Worm (Caenorhabditis elegans) whole organism, late embryonic: ENCODE data around the gene sru-24.

Experiments
- C08G9.2 ChIP-seq: sonication (generic microtip); optimal IDR thresholded peaks from 2 replicates; lab custom pipeline; 2016; ENCODE audit warnings: mild to moderate bottlenecking, missing genetic modification characterization, moderate library complexity, missing compliant biosample characterization
- C38D4.7 ChIP-seq: fragments of 200-800 bp; sonication (Bioruptor generic); optimal IDR thresholded peaks from 2 replicates; lab custom pipeline; 2018; ENCODE audit warnings: mild to moderate bottlenecking, missing genetic modification characterization, moderate library complexity, missing compliant biosample characterization
- F13H6.1 ChIP-seq: sonication (generic microtip); optimal IDR thresholded peaks from 2 replicates; lab custom pipeline; 2016; ENCODE audit warnings: missing genetic modification characterization, missing compliant biosample characterization
- K02D7.2 ChIP-seq: sonication (generic microtip); optimal IDR thresholded peaks from 2 replicates; lab custom pipeline; 2017; ENCODE audit warnings: mild to moderate bottlenecking, missing genetic modification characterization, missing compliant biosample characterization
- K09A11.1 ChIP-seq: sonication (generic microtip); optimal IDR thresholded peaks from 2 replicates; lab custom pipeline; 2017; ENCODE audit warnings: antibody characterized with exemption, mild to moderate bottlenecking, missing genetic modification characterization, missing compliant biosample characterization; ENCODE audit not compliant: insufficient read depth
- T23F11.4 ChIP-seq: fragments of 200-800 bp; sonication (Bioruptor generic); optimal IDR thresholded peaks from 2 replicates; lab custom pipeline; 2018; ENCODE audit warnings: mild to moderate bottlenecking, missing genetic modification characterization, missing compliant biosample characterization
- Y22D7AL.16 ChIP-seq: sonication (generic microtip); optimal IDR thresholded peaks from 2 replicates; lab custom pipeline; 2016; ENCODE audit warnings: missing genetic modification characterization, missing compliant biosample characterization
- ama-1 ChIP-seq: fragments of 150-350 bp; optimal IDR thresholded peaks from 2 replicates; lab custom pipeline; 2014
- ceh-2 ChIP-seq: sonication (generic microtip); optimal IDR thresholded peaks from 2 replicates; lab custom pipeline; 2016; ENCODE audit warnings: missing genotype, missing genetic modification characterization, missing compliant biosample characterization
- ceh-24 ChIP-seq: sonication (generic microtip); optimal IDR thresholded peaks from 2 replicates; lab custom pipeline; 2016; ENCODE audit warnings: mild to moderate bottlenecking, missing genetic modification characterization, missing compliant biosample characterization
- ceh-30 ChIP-seq: fragments of 150-350 bp; optimal IDR thresholded peaks from 2 replicates; lab custom pipeline; 2014; ENCODE audit warnings: missing biosample characterization, missing genetic modification characterization
- ceh-31 ChIP-seq: sonication (generic microtip); optimal IDR thresholded peaks from 2 replicates; lab custom pipeline; 2016; ENCODE audit warnings: missing genetic modification characterization, missing compliant biosample characterization
- ceh-6 ChIP-seq: fragments of 200-800 bp; sonication (Bioruptor generic); optimal IDR thresholded peaks from 2 replicates; lab custom pipeline; 2018; ENCODE audit warnings: mild to moderate bottlenecking, missing genetic modification characterization, missing compliant biosample characterization
- ceh-9 ChIP-seq: sonication (generic microtip); optimal IDR thresholded peaks from 2 replicates; lab custom pipeline; 2016; ENCODE audit warnings: mild to moderate bottlenecking, missing genetic modification characterization, inconsistent platforms, missing compliant biosample characterization
- che-1 ChIP-seq: sonication (generic microtip); optimal IDR thresholded peaks from 2 replicates; lab custom pipeline; 2016; ENCODE audit warnings: mild to moderate bottlenecking, missing genetic modification characterization, missing compliant biosample characterization
- dve-1 ChIP-seq: sonication (generic microtip); optimal IDR thresholded peaks from 2 replicates; lab custom pipeline; 2017; ENCODE audit warnings: antibody characterized with exemption, mild to moderate bottlenecking, missing genetic modification characterization, missing compliant biosample characterization
- elt-4 ChIP-seq: sonication (generic microtip); optimal IDR thresholded peaks from 2 replicates; lab custom pipeline; 2016; ENCODE audit warnings: missing genetic modification characterization, missing compliant biosample characterization
- fkh-10 ChIP-seq: fragments of 150-350 bp; optimal IDR thresholded peaks from 2 replicates; lab custom pipeline; 2014; ENCODE audit warnings: missing biosample characterization, missing genetic modification reagents, missing genetic modification characterization
- hlh-13 ChIP-seq: fragments of 200-800 bp; sonication (Bioruptor generic); optimal IDR thresholded peaks from 2 replicates; lab custom pipeline; 2018; ENCODE audit warnings: mild to moderate bottlenecking, missing genetic modification characterization, missing compliant biosample characterization
- hlh-30 ChIP-seq: sonication (generic microtip); optimal IDR thresholded peaks from 2 replicates; lab custom pipeline; 2017; ENCODE audit warnings: antibody characterized with exemption, missing genetic modification characterization, missing compliant biosample characterization; ENCODE audit not compliant: insufficient read depth
- lin-11 ChIP-seq: fragments of 200-800 bp; sonication (Bioruptor generic); optimal IDR thresholded peaks from 2 replicates; lab custom pipeline; 2018; ENCODE audit warnings: mild to moderate bottlenecking, missing genetic modification characterization, missing compliant biosample characterization
- madf-2 ChIP-seq: sonication (generic microtip); optimal IDR thresholded peaks from 2 replicates; lab custom pipeline; 2017; ENCODE audit warnings: missing genetic modification characterization, missing compliant biosample characterization
- npax-4 ChIP-seq: sonication (generic microtip); optimal IDR thresholded peaks from 2 replicates; lab custom pipeline; 2016; ENCODE audit warnings: missing genetic modification characterization, missing compliant biosample characterization
- pha-2 ChIP-seq: sonication (generic microtip); optimal IDR thresholded peaks from 2 replicates; lab custom pipeline; 2017; ENCODE audit warnings: mild to moderate bottlenecking, missing genetic modification characterization, missing compliant biosample characterization
- pha-4 ChIP-seq: fragments of 150-350 bp; optimal IDR thresholded peaks from 2 replicates; lab custom pipeline; 2018; ENCODE audit warnings: missing biosample characterization, missing genetic modification reagents, missing genetic modification characterization
- pros-1 ChIP-seq: fragments of 150-350 bp; optimal IDR thresholded peaks from 2 replicates; lab custom pipeline; 2014; ENCODE audit warnings: missing biosample characterization, missing genetic modification reagents, missing genetic modification characterization
- ref-2 ChIP-seq: sonication (generic microtip); optimal IDR thresholded peaks from 2 replicates; lab custom pipeline; 2016; ENCODE audit warnings: missing genetic modification characterization, missing compliant biosample characterization
- sdc-2 ChIP-seq: sonication (generic microtip); optimal IDR thresholded peaks from 2 replicates; lab custom pipeline; 2016; ENCODE audit warnings: missing genotype, missing genetic modification characterization, missing compliant biosample characterization
- sox-2 ChIP-seq: fragments of 200-800 bp; sonication (Bioruptor generic); IDR thresholded peaks from 2 replicates; pipeline ENCODE4 v1.3.6; 2022; ENCODE audit warnings: missing genetic modification reagents, missing genetic modification characterization, missing compliant biosample characterization
- syd-9 ChIP-seq: sonication (generic microtip); optimal IDR thresholded peaks from 2 replicates; lab custom pipeline; 2016; ENCODE audit warnings: mild to moderate bottlenecking, missing genetic modification characterization, moderate library complexity, missing compliant biosample characterization
- tbx-2 ChIP-seq: sonication (generic microtip); optimal IDR thresholded peaks from 2 replicates; lab custom pipeline; 2016; ENCODE audit warnings: missing genetic modification characterization, missing compliant biosample characterization
- tbx-7 ChIP-seq: sonication (generic microtip); optimal IDR thresholded peaks from 2 replicates; lab custom pipeline; 2016; ENCODE audit warnings: missing genotype, missing genetic modification characterization, missing compliant biosample characterization
- unc-3 ChIP-seq, 2 experiments: fragments of 200-800 bp in 1 of 2; sonication (Bioruptor generic) in 1 of 2; sonication (generic microtip) in 1 of 2; conservative IDR thresholded peaks in 1 of 2; optimal IDR thresholded peaks in 1 of 2; 2 replicates each; pipeline versions ENCODE4 v1.3.6 to Lab custom; 2016 to 2022; ENCODE audit warnings: missing compliant biosample characterization in 2 of 2, missing genetic modification characterization in 2 of 2, missing genetic modification reagents in 1 of 2
- unc-42 ChIP-seq: sonication (generic microtip); optimal IDR thresholded peaks from 2 replicates; lab custom pipeline; 2016; ENCODE audit warnings: missing genotype, missing genetic modification characterization, missing compliant biosample characterization
- unc-55 ChIP-seq: sonication (generic microtip); optimal IDR thresholded peaks from 2 replicates; lab custom pipeline; 2017; ENCODE audit warnings: missing biosample characterization, missing genetic modification reagents, missing genetic modification characterization
- zip-5 ChIP-seq: sonication (generic microtip); optimal IDR thresholded peaks from 2 replicates; lab custom pipeline; 2016; ENCODE audit warnings: missing genetic modification characterization, missing compliant biosample characterization

sru-24 gene

DNA sequence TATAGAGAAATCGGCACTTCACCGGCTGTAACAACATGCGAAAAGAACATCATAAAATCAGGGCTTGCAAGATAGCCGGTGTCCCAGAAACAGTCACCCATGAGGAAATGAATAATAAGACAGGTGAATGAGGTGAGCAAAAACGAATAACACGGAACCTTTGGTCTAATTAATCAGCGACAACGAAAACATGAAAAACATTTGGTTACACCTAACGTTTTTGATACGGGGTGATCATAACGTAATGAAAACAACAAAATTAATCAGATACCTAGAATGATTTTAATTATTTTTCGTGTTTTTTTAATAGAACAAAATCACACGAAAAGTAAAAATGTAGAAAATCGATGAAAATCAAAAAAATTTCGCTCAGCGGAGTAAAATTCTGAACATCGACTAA is 15.4 kb downstream of the sru-24 start, which contains the start of gene srh-245:
Gene srh-245 (minus strand): TSS at position 101 of the 400 bp plus-strand sequence.
- TF ChIP-seq madf-2 (tag; lab: Kevin White, UChicago) (no peak), T23F11.4 (no peak), pros-1 (tag; lab: Kevin White, UChicago) (no peak), ceh-24 (no peak)

DNA sequence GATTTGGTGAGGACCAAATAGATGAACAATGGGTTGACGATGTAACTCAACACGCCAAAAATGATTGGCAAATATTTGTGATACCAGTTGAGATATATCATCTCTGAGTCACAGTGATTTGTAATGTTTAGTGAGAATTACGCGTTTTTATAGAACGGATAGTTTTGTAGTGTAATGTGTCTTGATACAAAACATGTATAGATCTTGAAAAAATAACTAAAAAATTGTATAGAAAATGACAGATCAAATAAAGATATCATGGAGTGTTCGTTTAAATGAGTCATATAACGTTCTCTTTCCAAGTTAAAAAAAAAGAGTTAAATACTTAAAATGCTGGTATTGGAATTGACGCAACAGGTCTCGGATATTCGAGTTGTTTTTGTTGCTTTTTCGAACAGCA is 16.8 kb downstream of the sru-24 start, which contains the start of gene srj-6:
Gene srj-6 (minus strand): TSS at position 101 of the 400 bp plus-strand sequence.
- TF ChIP-seq K09A11.1 (tag; lab: Kevin White, UChicago) (no peak), K02D7.2 (tag; lab: Kevin White, UChicago) (no peak), che-1 (tag; lab: Kevin White, UChicago) (no peak), pha-4 (no peak), zip-5 (tag; lab: Kevin White, UChicago) (no peak), unc-3 (GFP tag; conservative IDR thresholded peaks at IDR 0.05; lab: Robert Waterston, UW) (no peak), unc-3 (tag; optimal IDR thresholded peaks at IDR 0.05; lab: Kevin White, UChicago) (no peak), unc-55 (GFP tag; lab: Kevin White, UChicago) (no peak), unc-42 (tag; lab: Kevin White, UChicago) (no peak), ceh-30 (tag; lab: Kevin White, UChicago) (no peak), ceh-6 (GFP tag; lab: Kevin White, UChicago) (no peak), fkh-10 (GFP tag; lab: Kevin White, UChicago) (no peak), F13H6.1 (no peak)

DNA sequence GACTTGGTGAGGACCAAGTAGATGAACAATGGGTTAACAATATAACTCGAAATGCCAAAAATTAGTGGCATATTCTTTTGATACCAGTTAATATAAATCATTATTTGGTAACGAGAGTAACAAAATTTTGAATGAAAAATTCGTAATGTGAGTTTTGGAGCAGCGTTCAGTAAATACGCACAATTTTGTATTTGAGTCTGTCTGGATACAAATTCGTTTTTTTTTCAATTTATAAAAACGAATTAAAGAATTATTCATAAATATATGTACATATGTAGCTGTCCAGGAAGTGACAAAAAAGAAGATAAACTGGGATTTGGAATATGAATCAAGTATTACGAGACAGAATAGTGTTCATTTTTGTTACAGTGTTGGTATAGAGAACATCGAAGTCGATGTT is 18.3 kb downstream of the sru-24 start, which contains the start of gene srj-5:
Gene srj-5 (minus strand): TSS at position 101 of the 400 bp plus-strand sequence.
- TF ChIP-seq tbx-2 (tag; lab: Kevin White, UChicago) (no peak), hlh-30 (tag; lab: Kevin White, UChicago) (no peak), elt-4 (tag; lab: Kevin White, UChicago) (no peak), tbx-7 (tag; lab: Kevin White, UChicago) (no peak), syd-9 (no peak), F13H6.1 (no peak), C38D4.7 (no peak), che-1 (tag; lab: Kevin White, UChicago) (no peak), pros-1 (tag; lab: Kevin White, UChicago) (no peak), ama-1 (lab: Kevin White, UChicago) (no peak), ceh-30 (tag; lab: Kevin White, UChicago) (no peak), K02D7.2 (tag; lab: Kevin White, UChicago) (no peak), sdc-2 (tag; lab: Kevin White, UChicago) (no peak), ceh-9 (tag; lab: Kevin White, UChicago) (no peak), hlh-13 (GFP tag; lab: Kevin White, UChicago) (no peak), Y22D7AL.16 (tag; lab: Kevin White, UChicago) (no peak), lin-11 (tag; lab: Kevin White, UChicago) (no peak), npax-4 (tag; lab: Kevin White, UChicago) (no peak), C08G9.2 (tag; lab: Kevin White, UChicago) (no peak), ceh-31 (tag; lab: Kevin White, UChicago) (no peak)

DNA sequence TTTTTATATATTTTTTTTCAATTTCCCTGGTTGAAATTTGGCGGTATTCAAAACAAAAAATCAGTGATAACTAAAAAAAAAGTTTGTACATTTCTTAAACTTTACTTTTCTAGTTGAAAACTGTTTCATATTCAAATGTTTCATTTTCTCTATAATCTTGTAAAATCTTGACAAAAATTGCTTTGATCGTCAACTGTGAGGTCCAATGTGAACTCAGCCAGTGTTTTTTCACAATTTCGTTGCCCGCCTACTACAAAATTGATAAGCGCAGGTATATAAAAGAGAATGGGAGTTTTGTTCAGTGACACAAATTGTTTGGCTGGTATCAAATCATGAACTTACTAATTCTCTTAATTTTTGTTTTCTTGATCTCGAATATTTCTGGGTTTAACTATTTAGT is 24.4 kb downstream of the sru-24 start, which contains the start of gene ugt-42:
Gene ugt-42 (plus strand): TSS at position 301 of the 400 bp plus-strand sequence.
- TF ChIP-seq ceh-2 (tag; lab: Kevin White, UChicago) (no peak), zip-5 (tag; lab: Kevin White, UChicago) (no peak), ref-2 (tag; lab: Kevin White, UChicago) (no peak), pha-2 (tag; lab: Kevin White, UChicago) (no peak), dve-1 (tag; lab: Kevin White, UChicago) (no peak), che-1 (tag; lab: Kevin White, UChicago) (no peak), C08G9.2 (tag; lab: Kevin White, UChicago) (no peak), sox-2 (no peak)
